Worm (Caenorhabditis elegans): Measurements from ENCODE around the gene ZK622.4.
A peak's percentile ranks its signal among the peaks of the same experiment; 100 is the strongest.

The ZK622.4 gene

ce11 chrII:5292226-5292752 lies at the start of gene ZK622.4:
Gene ZK622.4, plus strand, starts transcription at chrII:5292702.
- no peak for TF ChIP-seq nhr-42 (GFP tag; IDR thresholded peaks at IDR 0.05)
- peak; percentile 77 for TF ChIP-seq mep-1 (tag; optimal IDR thresholded peaks at IDR 0.05)
- TF ChIP-seq sdz-12 (GFP tag; optimal IDR thresholded peaks at IDR 0.05), result peak; percentile 6
- TF ChIP-seq ZK546.5 (tag; optimal IDR thresholded peaks at IDR 0.05), result no peak
- no peak for TF ChIP-seq lin-15B (tag; optimal IDR thresholded peaks at IDR 0.05)
- peak; percentile 96 for TF ChIP-seq lim-7 (GFP tag; IDR thresholded peaks at IDR 0.05)
- peak; percentile 48 for TF ChIP-seq zip-2 (tag; optimal IDR thresholded peaks at IDR 0.05)
- peak; percentile 92 for TF ChIP-seq dmd-8 (GFP tag; IDR thresholded peaks at IDR 0.05)
- TF ChIP-seq ceh-20 (GFP tag; IDR thresholded peaks at IDR 0.05), result 0 out of 2 replicates have a peak, but pooled peaks have one; percentile 30
- no peak for TF ChIP-seq tag-97 (GFP tag; IDR thresholded peaks at IDR 0.05)
- peak; percentile 38 for TF ChIP-seq lir-3 (tag; optimal IDR thresholded peaks at IDR 0.05)
- peak; percentile 26 for TF ChIP-seq F37D6.2 (tag; optimal IDR thresholded peaks at IDR 0.05)
- TF ChIP-seq mdt-29 (GFP tag; IDR thresholded peaks at IDR 0.05), result peak; percentile 52; the same call in 1 of the 2 replicates
- TF ChIP-seq nhr-10 (tag; optimal IDR thresholded peaks at IDR 0.05), result no peak
- no peak for TF ChIP-seq Y75B8A.6 (GFP tag; IDR thresholded peaks at IDR 0.05)
- TF ChIP-seq dmd-9 (GFP tag; IDR thresholded peaks at IDR 0.05), result 0 out of 2 replicates have a peak, but pooled peaks have one; percentile 29
- TF ChIP-seq zfp-3 (GFP tag; conservative IDR thresholded peaks at IDR 0.05), result 0 out of 2 replicates have a peak, but pooled peaks have one; percentile 46
- TF ChIP-seq nhr-76 (tag; optimal IDR thresholded peaks at IDR 0.05), result no peak
- peak; percentile 91; the same call in 1 of the 2 replicates for TF ChIP-seq Y105C5A.15 (GFP tag; IDR thresholded peaks at IDR 0.05)
- peak; percentile 82 for TF ChIP-seq vab-7 (GFP tag; IDR thresholded peaks at IDR 0.05)
- peak; percentile 28 for TF ChIP-seq T20F7.1 (GFP tag; optimal IDR thresholded peaks at IDR 0.05)
- TF ChIP-seq nhr-28 (tag; optimal IDR thresholded peaks at IDR 0.05), result peak; percentile 36
- TF ChIP-seq ceh-82 (tag; optimal IDR thresholded peaks at IDR 0.05), result no peak
- TF ChIP-seq attf-4 (tag; optimal IDR thresholded peaks at IDR 0.05), result no peak
- peak; percentile 67 for TF ChIP-seq arid-1 (GFP tag; conservative IDR thresholded peaks at IDR 0.05)
- peak; percentile 50 for TF ChIP-seq spr-1 (tag; optimal IDR thresholded peaks at IDR 0.05)
- no peak for TF ChIP-seq ama-1 (optimal IDR thresholded peaks at IDR 0.05)
- peak; percentile 29; the same call in 1 of the 2 replicates for TF ChIP-seq madf-9 (GFP tag; conservative IDR thresholded peaks at IDR 0.05)
- peak; percentile 69 for TF ChIP-seq tra-1 (GFP tag; IDR thresholded peaks at IDR 0.05)
- TF ChIP-seq pha-4 (GFP tag; IDR thresholded peaks at IDR 0.05), result peak; percentile 88
- TF ChIP-seq pha-4 (tag; optimal IDR thresholded peaks at IDR 0.05), result no peak
- TF ChIP-seq F26F4.8 (GFP tag; conservative IDR thresholded peaks at IDR 0.05), result peak; percentile 70; the same call in 1 of the 2 replicates
- TF ChIP-seq nhr-111 (GFP tag; optimal IDR thresholded peaks at IDR 0.05), result no peak
- TF ChIP-seq lin-1 (GFP tag; IDR thresholded peaks at IDR 0.05), result 0 out of 2 replicates have a peak, but pooled peaks have one; percentile 26
- TF ChIP-seq lin-13 (GFP tag; optimal IDR thresholded peaks at IDR 0.05), result peak; percentile 33
- no peak for TF ChIP-seq fkh-10 (GFP tag; optimal IDR thresholded peaks at IDR 0.05)
- peak; percentile 58 for TF ChIP-seq ZK337.2 (GFP tag; IDR thresholded peaks at IDR 0.05)
- peak; percentile 64 for TF ChIP-seq nhr-102 (tag; optimal IDR thresholded peaks at IDR 0.05)
- peak; percentile 62 for TF ChIP-seq rbr-2 (tag; optimal IDR thresholded peaks at IDR 0.05)
- TF ChIP-seq hlh-11 (tag; optimal IDR thresholded peaks at IDR 0.05), result peak; percentile 43
- TF ChIP-seq daf-16 (GFP tag; optimal IDR thresholded peaks at IDR 0.05), result peak; percentile 15 to 79
- peak; percentile 66 for TF ChIP-seq daf-16 (tag; optimal IDR thresholded peaks at IDR 0.05)
- TF ChIP-seq php-3 (GFP tag; IDR thresholded peaks at IDR 0.05), result 0 out of 2 replicates have a peak, but pooled peaks have one; percentile 14
- peak in 1 of 2 experiments; percentile 26 for TF ChIP-seq hif-1 (tag; optimal IDR thresholded peaks at IDR 0.05)
- TF ChIP-seq nhr-237 (tag; optimal IDR thresholded peaks at IDR 0.05), result no peak
- no peak for TF ChIP-seq R02D3.7 (tag; optimal IDR thresholded peaks at IDR 0.05)
- peak; percentile 67; the same call in 1 of the 2 replicates for TF ChIP-seq ctbp-1 (GFP tag; IDR thresholded peaks at IDR 0.05)
- TF ChIP-seq nhr-11 (tag; optimal IDR thresholded peaks at IDR 0.05), result no peak
- TF ChIP-seq gei-8 (GFP tag; optimal IDR thresholded peaks at IDR 0.05), result peak; percentile 80
- TF ChIP-seq Y48G9A.11 (GFP tag; IDR thresholded peaks at IDR 0.05), result 0 out of 2 replicates have a peak, but pooled peaks have one; percentile 38
- no peak for TF ChIP-seq F10B5.3 (tag; optimal IDR thresholded peaks at IDR 0.05)

Measured in whole organism, L4 larva.